Worm (Caenorhabditis elegans) whole organism, early embryonic: ENCODE measurements around the gene srh-299.

Experiments used
- F13C5.2 ChIP-seq: sonication (generic microtip); optimal IDR thresholded peaks from 2 replicates; lab custom pipeline; 2017; ENCODE audit warnings: mild to moderate bottlenecking, missing genetic modification characterization, inconsistent platforms, missing compliant biosample characterization
- aly-1 ChIP-seq: sonication (generic microtip); optimal IDR thresholded peaks from 2 replicates; lab custom pipeline; 2016; ENCODE audit warnings: missing genetic modification characterization, missing compliant biosample characterization
- ama-1 ChIP-seq: fragments of 150-350 bp; optimal IDR thresholded peaks from 2 replicates; lab custom pipeline; 2014
- ets-7 ChIP-seq: sonication (generic microtip); optimal IDR thresholded peaks from 2 replicates; lab custom pipeline; 2016; ENCODE audit warnings: missing genotype, missing genetic modification characterization, missing compliant biosample characterization
- hmbx-1 ChIP-seq: sonication (generic microtip); optimal IDR thresholded peaks from 2 replicates; lab custom pipeline; 2016; ENCODE audit warnings: mild to moderate bottlenecking, missing genetic modification characterization, missing compliant biosample characterization
- hmg-4 ChIP-seq: fragments of 200-800 bp; sonication (Bioruptor generic); optimal IDR thresholded peaks from 2 replicates; lab custom pipeline; 2018; ENCODE audit warnings: mild to moderate bottlenecking, missing genetic modification characterization, missing compliant biosample characterization
- scrt-1 ChIP-seq: fragments of 200-800 bp; sonication (Bioruptor generic); IDR thresholded peaks from 2 replicates; pipeline ENCODE4 v1.3.6; 2022; ENCODE audit warnings: missing genetic modification characterization, missing compliant biosample characterization
- tbx-11 ChIP-seq: fragments of 200-800 bp; sonication (Bioruptor generic); IDR thresholded peaks from 2 replicates; pipeline ENCODE4 v1.3.6; 2022; ENCODE audit warnings: missing genetic modification characterization, missing compliant biosample characterization

- TF ChIP-seq aly-1 (no peak), ama-1 (no peak), hmbx-1 (tag; lab: Kevin White, UChicago) (no peak), ets-7 (tag; lab: Kevin White, UChicago) (no peak), tbx-11 (no peak), scrt-1 (GFP tag; lab: Robert Waterston, UW) (no peak), F13C5.2 (tag; lab: Kevin White, UChicago) (no peak), hmg-4 (GFP tag; lab: Kevin White, UChicago) (no peak)
Measured at ce11 chrV:15865839-15866238, 2.7 kb downstream of the srh-299 start, which contains the start of gene srh-293.
